Worm (Caenorhabditis elegans): ENCODE measurements around the gene hadb-1.

The hadb-1 gene

DNA sequence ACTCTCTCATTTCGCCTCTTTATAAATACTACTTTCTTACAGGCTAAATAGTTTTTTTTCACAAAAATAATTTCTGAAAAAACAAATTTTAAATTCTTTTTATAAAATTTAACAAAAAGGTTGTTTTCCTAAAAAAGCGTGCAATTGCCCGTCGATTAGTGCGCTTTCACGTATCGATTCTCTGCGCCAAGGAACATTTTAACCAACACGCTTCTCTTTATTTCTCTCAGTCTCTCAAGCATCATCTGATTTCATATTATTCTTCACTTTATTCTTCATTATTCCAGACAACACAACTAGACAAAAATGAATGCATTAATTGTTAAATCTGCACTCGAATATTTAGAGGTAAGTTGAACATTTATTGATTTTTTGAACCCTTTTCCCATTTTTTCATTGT is 1.4 kb upstream of the hadb-1 start, which contains the start of gene B0303.4:
B0303.4 (plus strand) TSS at position 196 of the 400 bp plus-strand sequence.
- no peak for TF ChIP-seq ceh-36 (tag; optimal IDR thresholded peaks at IDR 0.05)
- TF ChIP-seq sea-1 (GFP tag; conservative IDR thresholded peaks at IDR 0.05) = no peak
- TF ChIP-seq ceh-13 (GFP tag; optimal IDR thresholded peaks at IDR 0.05) = no peak
- TF ChIP-seq ama-1 (optimal IDR thresholded peaks at IDR 0.05) = no peak
- TF ChIP-seq tra-4 (tag; optimal IDR thresholded peaks at IDR 0.05) = no peak
- no peak for TF ChIP-seq aly-1 (tag; optimal IDR thresholded peaks at IDR 0.05)
- no peak for TF ChIP-seq B0310.2 (tag; optimal IDR thresholded peaks at IDR 0.05)
- TF ChIP-seq hnd-1 (tag; optimal IDR thresholded peaks at IDR 0.05) = no peak
- no peak for TF ChIP-seq hmbx-1 (tag; optimal IDR thresholded peaks at IDR 0.05)
- no peak for TF ChIP-seq pes-1 (GFP tag; IDR thresholded peaks at IDR 0.05)
- no peak for TF ChIP-seq tbx-11 (GFP tag; IDR thresholded peaks at IDR 0.05)
- TF ChIP-seq ets-7 (tag; optimal IDR thresholded peaks at IDR 0.05) = no peak
- TF ChIP-seq hmg-4 (GFP tag; optimal IDR thresholded peaks at IDR 0.05) = no peak
- no peak for TF ChIP-seq scrt-1 (GFP tag; IDR thresholded peaks at IDR 0.05)
- TF ChIP-seq flt-1 (GFP tag; IDR thresholded peaks at IDR 0.05) = no peak
- TF ChIP-seq F13C5.2 (tag; optimal IDR thresholded peaks at IDR 0.05) = no peak
- no peak for TF ChIP-seq tbx-37 (GFP tag; conservative IDR thresholded peaks at IDR 0.05)

DNA sequence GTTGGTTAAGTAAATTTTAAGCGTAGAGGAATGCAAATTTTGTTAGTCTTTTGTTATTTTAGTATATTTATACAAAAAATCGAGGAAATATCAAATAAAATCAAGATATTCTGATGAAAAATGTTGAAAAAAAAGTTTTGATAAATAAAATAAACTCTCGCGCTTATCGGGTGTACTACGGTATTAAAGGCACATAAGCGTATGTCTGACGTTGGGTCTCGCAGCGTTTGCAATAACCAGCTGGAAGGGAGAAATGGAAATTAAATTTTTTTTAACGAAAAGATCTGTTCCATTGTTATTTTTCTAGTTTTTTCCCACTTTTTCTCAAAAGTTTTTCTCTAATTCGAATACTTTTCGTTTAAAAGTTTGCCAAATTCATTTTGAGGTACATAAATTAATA is 855 bp upstream of the hadb-1 start:
- TF ChIP-seq ceh-36 (tag; optimal IDR thresholded peaks at IDR 0.05) (no peak), hmg-4 (GFP tag; optimal IDR thresholded peaks at IDR 0.05) (no peak), tbx-37 (GFP tag; conservative IDR thresholded peaks at IDR 0.05) (no peak), scrt-1 (GFP tag; IDR thresholded peaks at IDR 0.05) (no peak), hmbx-1 (tag; optimal IDR thresholded peaks at IDR 0.05) (no peak)

DNA sequence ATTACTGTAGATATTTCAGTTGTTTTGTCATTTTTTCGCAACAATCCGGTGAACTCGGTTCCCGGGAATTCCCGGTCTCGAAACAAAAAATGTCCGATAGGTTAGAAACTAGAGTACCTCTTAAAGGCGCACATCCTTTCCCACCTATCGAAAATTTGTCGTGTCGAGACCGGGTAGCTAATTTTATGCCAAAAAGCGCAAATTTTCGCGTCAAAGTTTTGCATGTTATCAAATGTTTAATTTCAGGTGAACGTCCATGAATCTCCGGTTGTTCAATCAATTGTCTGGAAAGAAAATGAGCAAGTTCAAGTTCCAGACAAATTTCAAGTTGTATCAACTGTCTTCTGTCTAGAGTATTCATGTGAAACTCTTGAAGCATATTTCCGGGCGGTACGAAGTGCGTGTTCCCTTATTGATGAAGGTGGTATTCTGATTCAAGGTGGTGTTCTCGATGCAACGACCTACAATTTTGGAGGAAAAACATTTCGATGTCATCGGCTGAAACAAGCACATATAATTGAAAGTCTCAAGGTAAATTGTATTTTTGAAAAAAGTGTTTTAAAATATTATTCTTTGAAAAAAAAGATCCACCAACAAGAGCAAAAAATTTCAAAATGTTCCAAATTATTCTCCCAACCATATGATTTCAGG is 2.6 kb downstream of the hadb-1 start:
- TF ChIP-seq B0310.2 (tag; optimal IDR thresholded peaks at IDR 0.05) = no peak
- no peak for TF ChIP-seq ama-1 (optimal IDR thresholded peaks at IDR 0.05)
- no peak for TF ChIP-seq flt-1 (GFP tag; IDR thresholded peaks at IDR 0.05)
- TF ChIP-seq hnd-1 (tag; optimal IDR thresholded peaks at IDR 0.05) = no peak
- no peak for TF ChIP-seq ets-7 (tag; optimal IDR thresholded peaks at IDR 0.05)
- TF ChIP-seq aly-1 (tag; optimal IDR thresholded peaks at IDR 0.05) = no peak
- no peak for TF ChIP-seq hmg-4 (GFP tag; optimal IDR thresholded peaks at IDR 0.05)
- TF ChIP-seq F13C5.2 (tag; optimal IDR thresholded peaks at IDR 0.05) = no peak
- TF ChIP-seq hmbx-1 (tag; optimal IDR thresholded peaks at IDR 0.05) = no peak
- no peak for TF ChIP-seq tbx-37 (GFP tag; conservative IDR thresholded peaks at IDR 0.05)
- no peak for TF ChIP-seq ceh-13 (GFP tag; optimal IDR thresholded peaks at IDR 0.05)

DNA sequence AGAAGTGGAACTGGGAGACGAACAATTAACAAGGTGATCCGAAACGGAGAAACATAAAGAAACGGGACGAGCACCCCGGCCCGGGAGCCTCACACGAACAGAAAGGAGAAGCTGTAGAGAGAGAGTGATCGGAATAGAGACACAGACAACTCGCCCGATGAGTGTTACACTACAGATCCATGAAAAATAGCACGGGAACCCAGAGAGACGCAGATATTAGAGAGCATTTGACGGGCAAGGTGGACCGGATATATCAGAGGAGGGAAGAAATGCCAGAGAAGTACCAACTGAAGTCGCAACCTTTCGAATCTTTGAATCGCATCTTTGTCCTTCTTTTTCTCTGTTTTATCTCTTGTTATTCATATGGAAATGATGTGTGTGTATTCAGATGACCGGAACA is 3.9 kb downstream of the hadb-1 start, which contains the start of gene anmt-1:
anmt-1 (plus strand) TSS at position 388 of the 400 bp plus-strand sequence.
- TF ChIP-seq aly-1 (tag; optimal IDR thresholded peaks at IDR 0.05) (no peak), sea-1 (GFP tag; conservative IDR thresholded peaks at IDR 0.05) (no peak), ets-7 (tag; optimal IDR thresholded peaks at IDR 0.05) (no peak), tbx-37 (GFP tag; conservative IDR thresholded peaks at IDR 0.05) (no peak), hnd-1 (tag; optimal IDR thresholded peaks at IDR 0.05) (no peak), pes-1 (GFP tag; IDR thresholded peaks at IDR 0.05) (no peak), B0310.2 (tag; optimal IDR thresholded peaks at IDR 0.05) (no peak)

DNA sequence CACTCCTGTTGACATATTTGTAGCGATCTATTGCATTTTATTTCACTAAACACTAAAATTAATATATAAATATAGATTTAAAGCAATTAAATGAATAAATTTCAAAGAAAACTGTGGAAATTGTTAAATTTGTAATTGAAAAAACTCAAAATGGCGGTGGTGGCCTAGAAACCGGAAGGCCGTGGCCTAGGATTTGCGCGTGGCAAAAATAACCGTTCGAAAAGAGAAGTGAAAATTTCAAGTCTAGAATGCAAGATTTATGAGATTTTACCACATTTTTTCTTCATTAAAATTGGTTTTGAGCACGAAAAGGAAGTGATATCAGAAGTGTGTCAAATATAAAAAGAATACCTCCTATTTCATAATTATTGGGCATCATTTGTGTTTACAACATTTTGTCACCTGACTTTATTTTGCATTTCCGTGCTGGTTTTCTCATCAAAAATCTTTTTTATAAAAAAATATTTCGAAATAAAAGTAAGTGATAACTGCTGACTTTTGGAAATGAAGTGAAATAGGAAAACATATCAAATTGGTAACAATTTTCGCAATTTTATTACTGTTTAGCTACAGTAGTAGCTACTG is 4.5 kb downstream of the hadb-1 start, which contains the start of gene fli-1:
fli-1 (minus strand) TSS at position 58 of the 585 bp plus-strand sequence.
- TF ChIP-seq scrt-1 (GFP tag; IDR thresholded peaks at IDR 0.05) (no peak), tbx-37 (GFP tag; conservative IDR thresholded peaks at IDR 0.05) (peak; percentile 45; the same call in 1 of the 2 replicates)

DNA sequence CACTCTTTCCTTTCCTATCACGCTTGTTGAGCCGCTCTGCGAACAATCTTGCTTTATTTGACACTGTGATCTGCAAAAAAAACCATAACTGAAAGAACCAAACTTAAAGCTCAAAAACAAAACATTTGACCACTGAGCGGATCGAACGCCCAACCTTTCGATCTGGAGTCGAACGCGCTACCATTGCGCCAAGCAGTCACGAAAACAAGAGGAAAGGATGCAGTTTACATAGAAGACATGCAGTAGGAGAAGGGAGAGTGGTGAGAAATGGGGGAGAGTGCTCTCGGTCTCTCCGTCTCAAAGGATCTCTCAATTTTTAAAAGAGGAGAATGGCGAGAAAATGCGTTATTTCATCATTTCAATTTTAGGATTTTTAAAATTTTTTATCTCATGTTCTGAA is 9.9 kb downstream of the hadb-1 start:
- TF ChIP-seq hmbx-1 (tag; optimal IDR thresholded peaks at IDR 0.05) = peak; percentile 82
- TF ChIP-seq scrt-1 (GFP tag; IDR thresholded peaks at IDR 0.05) = peak; percentile 98
- TF ChIP-seq ama-1 (optimal IDR thresholded peaks at IDR 0.05) = peak; percentile 79
- TF ChIP-seq B0310.2 (tag; optimal IDR thresholded peaks at IDR 0.05) = peak; percentile 96
- peak; percentile 97 for TF ChIP-seq sea-1 (GFP tag; conservative IDR thresholded peaks at IDR 0.05)
- TF ChIP-seq tbx-37 (GFP tag; conservative IDR thresholded peaks at IDR 0.05) = peak; percentile 98
- peak; percentile 94 for TF ChIP-seq ets-7 (tag; optimal IDR thresholded peaks at IDR 0.05)
- peak; percentile 99 for TF ChIP-seq flt-1 (GFP tag; IDR thresholded peaks at IDR 0.05)
- TF ChIP-seq ceh-36 (tag; optimal IDR thresholded peaks at IDR 0.05) = peak; percentile 97
- TF ChIP-seq pes-1 (GFP tag; IDR thresholded peaks at IDR 0.05) = peak; percentile 98
- peak; percentile 97 for TF ChIP-seq aly-1 (tag; optimal IDR thresholded peaks at IDR 0.05)
- peak; percentile 89 for TF ChIP-seq hnd-1 (tag; optimal IDR thresholded peaks at IDR 0.05)
- TF ChIP-seq ceh-13 (GFP tag; optimal IDR thresholded peaks at IDR 0.05) = peak; percentile 95
- peak; percentile 98 for TF ChIP-seq hmg-4 (GFP tag; optimal IDR thresholded peaks at IDR 0.05)
- TF ChIP-seq F13C5.2 (tag; optimal IDR thresholded peaks at IDR 0.05) = peak; percentile 94
- TF ChIP-seq tra-4 (tag; optimal IDR thresholded peaks at IDR 0.05) = peak; percentile 91
- TF ChIP-seq tbx-11 (GFP tag; IDR thresholded peaks at IDR 0.05) = peak; percentile 97

DNA sequence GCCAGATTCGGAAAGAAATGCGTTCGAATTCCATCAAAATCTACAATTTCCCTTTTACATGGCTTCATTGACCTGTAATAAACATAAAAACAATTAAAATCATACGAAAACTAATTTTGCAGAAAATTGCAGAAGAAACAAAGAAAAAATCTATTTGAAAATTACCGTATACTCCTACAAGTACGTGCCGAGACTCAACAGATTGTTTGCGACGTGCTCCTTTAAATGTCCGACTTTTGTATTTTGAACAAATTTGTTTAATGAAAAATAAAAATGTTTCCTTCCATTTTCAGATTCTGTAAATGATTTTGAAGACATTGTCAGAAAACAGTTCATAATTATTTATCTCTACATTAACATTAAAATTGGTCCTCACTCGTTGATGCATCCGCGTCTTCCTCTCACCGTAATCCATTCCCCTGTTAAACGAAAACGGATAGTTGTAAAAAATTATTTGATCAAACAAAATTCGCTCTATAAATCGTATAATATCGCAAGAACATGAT is 13.3 kb downstream of the hadb-1 start, which contains the start of gene pgl-2:
pgl-2 (minus strand) TSS at position 456 of the 506 bp plus-strand sequence.
- TF ChIP-seq scrt-1 (GFP tag; IDR thresholded peaks at IDR 0.05) = no peak
- TF ChIP-seq ama-1 (optimal IDR thresholded peaks at IDR 0.05) = no peak
- no peak for TF ChIP-seq sea-1 (GFP tag; conservative IDR thresholded peaks at IDR 0.05)
- TF ChIP-seq ceh-13 (GFP tag; optimal IDR thresholded peaks at IDR 0.05) = no peak
